Worm (Caenorhabditis elegans): ENCODE data around the gene pyr-1.

Gene pyr-1

DNA sequence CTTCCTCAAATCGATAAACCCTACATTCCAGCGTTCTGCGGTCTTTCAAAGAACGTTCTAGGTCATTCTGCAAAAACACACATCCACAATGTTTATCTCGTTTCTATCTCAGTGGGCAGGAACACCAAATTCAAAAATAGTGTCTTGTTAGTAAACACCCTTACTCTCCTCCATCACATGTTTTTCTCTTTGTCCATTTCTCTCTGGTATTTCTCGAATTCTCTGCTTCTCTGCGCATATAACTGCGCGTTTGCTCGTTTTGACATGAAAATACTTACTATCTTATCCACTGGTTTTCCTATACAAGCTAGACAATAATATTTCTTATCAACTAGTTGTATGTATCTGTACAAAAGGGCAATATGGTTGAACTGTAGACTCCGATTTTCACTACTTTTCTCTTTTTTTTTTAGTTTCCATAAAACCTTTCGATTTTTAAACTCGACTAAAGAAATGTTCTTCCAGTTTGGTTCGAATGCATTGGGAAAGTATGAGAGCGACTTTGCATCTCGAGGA lies at the start of gene pyr-1:
pyr-1 (plus strand) TSS at position 466 of the 516 bp plus-strand sequence.
- TF ChIP-seq dao-5 (tag; optimal IDR thresholded peaks at IDR 0.05): no peak
- TF ChIP-seq W03F9.2 (tag; optimal IDR thresholded peaks at IDR 0.05): no peak
- no peak for TF ChIP-seq him-1 (tag; optimal IDR thresholded peaks at IDR 0.05)

DNA sequence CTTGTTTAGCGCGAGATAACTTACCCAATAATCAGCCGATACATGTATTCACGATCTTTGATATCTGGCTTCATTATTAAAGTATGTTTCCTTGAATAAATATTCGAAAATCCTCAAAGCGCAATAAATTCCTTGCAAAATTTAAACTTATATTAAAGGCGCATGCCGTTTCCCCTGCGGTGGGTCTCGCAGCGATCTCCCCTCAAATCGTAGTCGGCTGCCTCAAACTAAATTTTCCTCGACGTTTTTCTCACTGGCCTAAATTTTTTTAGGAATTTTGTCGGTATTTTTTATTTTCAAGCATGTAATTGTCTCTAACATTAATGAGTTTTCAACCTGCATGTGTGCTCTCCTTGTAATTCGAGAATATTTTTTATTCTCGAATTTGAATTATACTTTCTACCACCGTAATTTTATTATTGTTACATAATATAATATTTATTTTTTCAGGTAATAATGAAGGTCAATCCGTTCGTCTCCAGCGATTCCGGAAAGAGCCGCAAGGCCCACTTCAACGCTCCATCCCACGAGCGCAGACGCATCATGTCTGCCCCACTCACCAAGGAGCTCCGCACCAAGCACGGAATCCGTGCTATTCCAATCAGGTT lies 48.5 kb upstream of the pyr-1 start, which contains the start of the genes cpf-1 and rpl-26:
cpf-1 (minus strand) TSS at position 104 of the 608 bp plus-strand sequence.
rpl-26 (plus strand) TSS at position 449 of the 608 bp plus-strand sequence.
- TF ChIP-seq him-1 (tag; optimal IDR thresholded peaks at IDR 0.05) (no peak), W03F9.2 (tag; optimal IDR thresholded peaks at IDR 0.05) (no peak), dao-5 (tag; optimal IDR thresholded peaks at IDR 0.05) (no peak)

DNA sequence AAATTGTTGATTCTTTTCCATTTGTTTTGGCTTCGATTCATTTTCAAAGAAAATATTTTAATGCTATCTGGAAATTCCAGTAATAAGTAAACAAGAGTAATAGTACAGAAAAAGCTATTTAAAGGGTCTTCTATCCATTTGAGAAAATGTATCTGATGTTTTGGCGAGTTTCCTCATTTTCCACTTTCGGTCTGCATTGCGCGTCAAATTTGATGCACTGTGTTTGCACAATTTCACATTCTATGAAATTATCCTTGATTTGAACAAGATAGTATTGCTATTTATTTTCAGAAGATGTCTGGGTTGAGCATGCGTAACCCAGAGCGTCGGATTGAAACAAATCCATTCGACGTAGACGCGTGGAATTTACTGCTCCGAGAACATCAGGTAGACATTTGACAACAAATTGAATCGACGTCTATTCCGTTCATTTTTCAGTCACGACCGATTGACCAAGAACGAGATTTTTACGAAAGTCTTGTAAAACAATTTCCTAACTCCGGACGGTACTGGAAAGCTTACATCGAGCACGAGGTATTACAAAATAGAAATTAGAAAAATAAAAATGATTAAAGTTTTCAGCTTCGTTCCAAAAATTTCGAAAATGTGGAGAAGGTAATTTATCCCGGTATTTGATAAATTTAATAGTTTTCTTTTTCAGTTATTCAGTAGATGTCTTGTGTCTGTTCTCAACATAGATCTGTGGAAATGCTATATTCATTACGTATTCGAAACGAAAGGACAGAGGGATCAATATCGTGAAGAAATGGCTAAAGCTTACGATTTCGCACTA lies 47.1 kb upstream of the pyr-1 start, which contains the start of gene suf-1:
suf-1 (plus strand) TSS at position 280 of the 793 bp plus-strand sequence.
- TF ChIP-seq W03F9.2 (tag; optimal IDR thresholded peaks at IDR 0.05): peak; percentile 37
- TF ChIP-seq him-1 (tag; optimal IDR thresholded peaks at IDR 0.05): no peak
- TF ChIP-seq dao-5 (tag; optimal IDR thresholded peaks at IDR 0.05): peak; percentile 53

DNA sequence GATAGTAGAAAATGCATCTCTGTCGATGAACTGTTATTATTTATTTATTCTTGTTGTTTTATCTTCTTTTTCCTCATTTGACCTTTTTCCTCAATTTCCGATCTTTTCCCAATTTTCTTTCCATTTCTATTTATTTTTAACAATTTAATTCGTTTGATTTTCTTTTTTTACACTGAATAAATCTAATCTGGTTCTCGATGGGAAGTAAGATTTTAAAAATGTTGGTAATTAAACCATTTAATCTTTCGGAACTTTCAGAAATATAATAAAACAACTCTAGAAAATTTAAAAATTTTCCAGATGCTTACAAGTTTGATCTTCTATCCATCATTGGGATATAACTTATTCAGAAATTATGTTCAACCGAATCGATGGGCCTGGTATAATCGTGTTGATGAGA lies 44.4 kb upstream of the pyr-1 start, which contains the start of gene F28C6.8:
F28C6.8 (plus strand) TSS at position 301 of the 400 bp plus-strand sequence.
- TF ChIP-seq dao-5 (tag; optimal IDR thresholded peaks at IDR 0.05) (no peak), W03F9.2 (tag; optimal IDR thresholded peaks at IDR 0.05) (no peak), him-1 (tag; optimal IDR thresholded peaks at IDR 0.05) (no peak)

DNA sequence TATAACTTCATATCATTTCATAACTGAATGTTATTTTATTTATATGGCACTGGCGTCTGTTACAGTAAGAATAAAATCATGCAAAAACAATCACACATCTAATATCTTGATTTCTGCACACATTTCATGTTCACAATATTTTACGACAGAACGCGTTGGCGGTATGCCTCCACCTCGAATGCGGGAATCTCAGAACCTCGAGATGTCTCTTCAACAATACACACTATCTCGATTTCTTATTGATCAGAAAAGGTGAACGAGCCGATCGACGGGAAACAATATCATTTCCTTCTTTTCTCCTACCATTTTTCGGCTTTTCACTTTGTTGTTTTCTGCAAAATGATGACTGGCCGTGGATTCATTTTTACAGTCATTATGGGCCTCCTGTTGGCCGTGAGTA lies 43.2 kb upstream of the pyr-1 start, which contains the start of gene F28C6.10:
F28C6.10 (plus strand) TSS at position 301 of the 400 bp plus-strand sequence.
- no peak for TF ChIP-seq him-1 (tag; optimal IDR thresholded peaks at IDR 0.05)
- no peak for TF ChIP-seq dao-5 (tag; optimal IDR thresholded peaks at IDR 0.05)
- no peak for TF ChIP-seq W03F9.2 (tag; optimal IDR thresholded peaks at IDR 0.05)

DNA sequence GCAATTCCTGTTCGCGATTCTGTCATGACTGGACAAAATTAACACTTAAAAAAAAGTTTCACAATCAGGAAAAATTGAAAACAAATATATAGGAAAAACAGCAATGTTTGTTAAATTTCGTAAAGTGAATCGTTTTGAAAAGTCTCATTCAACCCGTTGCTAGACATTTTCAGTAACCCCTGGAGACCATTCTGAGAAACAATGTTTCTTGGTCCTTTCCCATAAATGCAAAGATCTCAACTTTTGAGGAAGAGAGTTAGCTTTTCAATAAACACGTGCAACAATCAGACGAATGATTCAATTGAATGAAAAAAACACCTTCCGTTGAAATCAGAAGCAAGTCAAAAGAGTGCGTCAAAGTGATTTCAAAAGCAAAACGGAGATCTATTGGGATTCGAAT lies 40.8 kb upstream of the pyr-1 start, which contains the start of gene F28C6.9:
F28C6.9 (minus strand) TSS at position 101 of the 400 bp plus-strand sequence.
- TF ChIP-seq W03F9.2 (tag; optimal IDR thresholded peaks at IDR 0.05) (no peak), dao-5 (tag; optimal IDR thresholded peaks at IDR 0.05) (no peak), him-1 (tag; optimal IDR thresholded peaks at IDR 0.05) (no peak)

DNA sequence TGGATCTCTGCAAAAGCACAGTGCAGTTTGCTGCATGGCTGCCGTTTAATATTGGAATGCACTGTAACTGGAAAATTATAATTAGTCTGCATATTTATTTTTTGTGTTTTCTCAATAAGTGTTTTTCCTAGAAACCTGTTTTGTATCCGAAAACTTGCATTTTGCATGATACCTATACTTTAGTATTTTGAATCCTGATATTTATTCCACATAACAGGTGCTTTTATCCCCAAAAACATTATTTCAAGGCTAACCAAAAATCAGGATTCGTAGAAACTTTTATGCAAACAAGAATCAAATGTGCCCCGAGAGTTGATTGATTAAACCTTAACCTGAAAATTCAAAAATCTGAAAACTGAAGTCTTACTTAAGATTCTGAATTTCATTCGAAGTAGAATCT lies 40.3 kb upstream of the pyr-1 start:
- TF ChIP-seq dao-5 (tag; optimal IDR thresholded peaks at IDR 0.05) (no peak), him-1 (tag; optimal IDR thresholded peaks at IDR 0.05) (no peak), W03F9.2 (tag; optimal IDR thresholded peaks at IDR 0.05) (no peak)

DNA sequence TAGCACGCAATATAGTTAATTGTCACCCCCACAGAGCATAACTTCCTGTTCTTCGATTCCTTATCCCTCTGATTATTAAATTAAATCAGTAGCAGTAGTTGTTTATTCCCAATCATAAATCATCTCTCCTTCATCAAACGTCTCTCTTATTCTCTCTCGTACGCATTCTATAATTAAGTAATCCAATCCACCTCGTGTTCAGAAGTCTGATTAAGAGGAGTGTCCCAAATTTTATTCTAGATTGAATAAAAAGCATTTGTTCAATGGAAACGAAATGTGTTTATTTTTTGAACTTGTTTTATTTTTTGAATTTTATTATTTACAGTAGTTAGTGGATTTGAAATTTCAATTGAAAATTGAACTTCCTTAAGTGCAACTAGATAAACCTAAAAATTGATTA lies 39.6 kb upstream of the pyr-1 start:
- TF ChIP-seq W03F9.2 (tag; optimal IDR thresholded peaks at IDR 0.05): no peak
- TF ChIP-seq him-1 (tag; optimal IDR thresholded peaks at IDR 0.05): no peak
- TF ChIP-seq dao-5 (tag; optimal IDR thresholded peaks at IDR 0.05): no peak

DNA sequence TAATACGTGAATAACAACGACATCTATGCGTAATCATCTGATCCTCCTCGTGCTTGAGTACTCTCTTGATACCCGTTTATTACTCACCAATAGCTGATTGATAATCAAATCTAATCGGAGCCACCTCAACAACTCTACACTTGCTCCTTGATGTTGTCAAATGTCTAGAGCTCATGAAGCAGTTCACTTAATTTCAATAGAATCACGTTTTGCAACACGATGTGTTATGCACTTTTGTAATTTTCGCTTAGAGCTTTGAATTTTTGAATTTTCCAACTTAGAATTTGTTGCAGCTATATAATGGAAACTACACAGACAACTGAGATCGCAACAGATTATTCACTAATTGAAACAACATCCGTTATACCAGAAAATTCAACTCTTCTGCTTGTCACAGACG lies 38.4 kb upstream of the pyr-1 start, which contains the start of gene T22C8.1:
T22C8.1 (plus strand) TSS at position 301 of the 400 bp plus-strand sequence.
- no peak for TF ChIP-seq dao-5 (tag; optimal IDR thresholded peaks at IDR 0.05)
- TF ChIP-seq him-1 (tag; optimal IDR thresholded peaks at IDR 0.05): no peak
- TF ChIP-seq W03F9.2 (tag; optimal IDR thresholded peaks at IDR 0.05): no peak

DNA sequence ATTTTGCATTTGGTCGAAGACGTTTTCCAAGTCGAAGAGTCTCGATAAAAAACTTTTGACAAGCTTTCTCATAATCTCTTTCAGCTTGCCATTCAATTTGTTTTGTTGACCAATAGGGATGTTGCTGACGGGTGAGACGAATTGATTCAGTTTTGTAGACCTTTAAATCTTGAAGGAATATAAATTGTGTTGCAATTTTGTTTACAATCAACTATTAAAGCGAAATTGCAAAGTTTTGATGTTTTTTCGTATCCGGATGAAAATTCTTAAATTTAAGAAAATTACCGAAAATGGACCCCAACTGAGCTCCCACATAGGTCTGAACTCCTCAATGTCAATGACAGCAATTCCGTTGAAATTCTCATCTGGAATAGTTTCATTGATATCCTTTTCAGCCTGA lies 34.8 kb upstream of the pyr-1 start:
- TF ChIP-seq him-1 (tag; optimal IDR thresholded peaks at IDR 0.05): no peak
- no peak for TF ChIP-seq W03F9.2 (tag; optimal IDR thresholded peaks at IDR 0.05)
- TF ChIP-seq dao-5 (tag; optimal IDR thresholded peaks at IDR 0.05): no peak

DNA sequence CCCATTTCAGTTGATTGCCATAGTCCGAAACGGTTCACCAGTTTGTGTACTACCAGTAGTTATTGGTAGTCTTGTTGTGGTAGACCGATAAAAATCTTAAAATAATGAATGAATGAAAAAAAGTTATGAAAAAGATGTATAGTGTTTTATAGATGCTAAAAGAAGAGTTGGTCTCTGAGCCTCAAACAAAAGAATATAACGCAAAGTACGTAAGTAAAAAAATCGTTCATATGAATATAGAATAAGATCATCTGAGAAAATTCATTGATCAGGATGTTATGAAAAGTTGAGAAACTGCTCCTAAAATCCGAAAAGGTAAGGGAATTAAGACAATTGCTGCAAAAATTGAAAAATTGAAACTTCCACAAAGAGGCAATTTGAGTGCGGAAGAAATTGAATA lies 33.4 kb upstream of the pyr-1 start, which contains the start of gene chhy-1:
chhy-1 (minus strand) TSS at position 101 of the 400 bp plus-strand sequence.
- no peak for TF ChIP-seq W03F9.2 (tag; optimal IDR thresholded peaks at IDR 0.05)
- TF ChIP-seq dao-5 (tag; optimal IDR thresholded peaks at IDR 0.05): no peak
- TF ChIP-seq him-1 (tag; optimal IDR thresholded peaks at IDR 0.05): no peak

DNA sequence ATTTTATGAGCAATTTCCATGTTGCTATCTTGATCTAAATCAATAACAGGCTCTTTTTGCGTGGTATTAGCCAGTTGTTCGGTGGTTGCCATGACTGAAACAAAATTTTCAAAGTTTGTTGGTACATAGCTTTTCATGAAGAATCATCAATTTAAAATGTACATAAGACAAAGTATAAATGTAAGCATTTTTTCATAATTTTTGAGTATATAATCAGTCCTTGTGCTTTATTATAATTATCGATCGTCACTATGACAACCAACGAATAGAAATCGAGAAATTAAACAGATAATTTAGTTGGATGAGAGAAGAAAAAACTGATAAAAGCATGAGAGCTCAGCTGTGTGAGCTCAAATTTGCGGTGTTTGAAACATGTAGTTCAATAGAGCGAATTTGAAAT lies 29.0 kb upstream of the pyr-1 start, which contains the start of gene T22C8.3:
T22C8.3 (minus strand) TSS at position 101 of the 400 bp plus-strand sequence.
- TF ChIP-seq dao-5 (tag; optimal IDR thresholded peaks at IDR 0.05) (no peak), him-1 (tag; optimal IDR thresholded peaks at IDR 0.05) (no peak), W03F9.2 (tag; optimal IDR thresholded peaks at IDR 0.05) (no peak)

DNA sequence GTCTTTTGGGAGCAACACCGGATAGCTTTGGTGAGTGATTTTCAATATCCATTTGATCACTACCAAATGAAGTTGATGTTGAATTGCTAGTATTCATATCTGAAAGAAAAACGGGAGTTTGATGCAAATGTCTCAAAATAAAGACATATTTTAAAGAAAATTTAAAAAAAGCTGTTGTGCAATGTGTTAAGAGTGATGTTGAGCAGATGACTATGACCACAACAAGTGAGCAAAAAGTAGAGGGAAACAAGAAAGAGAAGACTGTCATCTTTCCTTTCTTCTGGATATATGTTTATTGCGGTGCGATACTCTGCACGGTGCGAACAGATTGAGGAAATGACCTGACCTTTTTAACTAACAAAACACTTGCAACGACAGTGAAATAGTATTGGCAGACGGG lies 27.5 kb upstream of the pyr-1 start, which contains the start of gene T22C8.4:
T22C8.4 (minus strand) TSS at position 101 of the 400 bp plus-strand sequence.
- TF ChIP-seq dao-5 (tag; optimal IDR thresholded peaks at IDR 0.05) (no peak), him-1 (tag; optimal IDR thresholded peaks at IDR 0.05) (no peak), W03F9.2 (tag; optimal IDR thresholded peaks at IDR 0.05) (no peak)
